Worm (Caenorhabditis elegans) whole organism, L4/young adult: ENCODE measurements around the gene nasp-1.

ENCODE experiments used
- dao-5 ChIP-seq: sonication (generic microtip); optimal IDR thresholded peaks from 2 replicates; lab custom pipeline; 2016; ENCODE audit warnings: missing genotype, missing genetic modification characterization, moderate library complexity, missing compliant biosample characterization
- him-1 ChIP-seq: sonication (generic microtip); optimal IDR thresholded peaks from 2 replicates; lab custom pipeline; 2016; ENCODE audit warnings: missing genotype, missing genetic modification reagents, missing genetic modification characterization, missing compliant biosample characterization

DNA sequence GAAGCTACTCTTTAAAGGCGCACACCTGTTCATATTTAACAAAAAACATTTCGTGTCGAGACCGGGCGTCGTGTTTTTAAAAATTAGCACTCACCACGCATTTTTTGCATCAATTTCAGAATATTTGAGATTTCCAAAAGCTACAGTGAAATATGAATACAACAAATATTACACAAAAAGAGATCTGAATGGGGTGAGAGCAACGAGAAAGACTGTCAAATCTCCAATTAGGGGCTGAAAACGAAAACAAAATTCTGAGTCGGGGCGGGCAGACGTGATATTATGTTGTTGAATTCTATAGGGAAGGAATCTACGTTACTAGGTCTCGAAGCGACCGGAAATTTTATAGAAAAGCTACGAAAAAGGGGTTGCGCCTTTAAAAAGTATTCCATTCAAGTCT is 2.8 kb upstream of the nasp-1 start, which contains the start of gene C09H10.5:
- TF ChIP-seq him-1, result no peak
- no peak for TF ChIP-seq dao-5 (tag; lab: Kevin White, UChicago)
